Worm (Caenorhabditis elegans): ENCODE measurements around the gene lron-12.

- TF ChIP-seq unc-62 (GFP tag; optimal IDR thresholded peaks at IDR 0.05 in 1 of 2) (no peak), unc-62 (tag; optimal IDR thresholded peaks at IDR 0.05) (no peak), snpc-4 (tag; optimal IDR thresholded peaks at IDR 0.05) (no peak), nhr-77 (tag; optimal IDR thresholded peaks at IDR 0.05) (peak; percentile 22), skn-1 (tag; optimal IDR thresholded peaks at IDR 0.05) (no peak), aly-2 (tag; optimal IDR thresholded peaks at IDR 0.05) (no peak), madf-9 (GFP tag; conservative IDR thresholded peaks at IDR 0.05) (no peak), ama-1 (optimal IDR thresholded peaks at IDR 0.05) (no peak), nhr-11 (tag; optimal IDR thresholded peaks at IDR 0.05) (no peak), nhr-28 (tag; optimal IDR thresholded peaks at IDR 0.05) (peak; percentile 90), lsy-2 (tag; optimal IDR thresholded peaks at IDR 0.05) (no peak), aha-1 (tag) (no peak), arid-1 (GFP tag; conservative IDR thresholded peaks at IDR 0.05) (no peak)
Observed at ce11 chrIII:12135580-12135979, 17.3 kb upstream of the lron-12 start.

Data from whole organism, L4 larva.